Worm (Caenorhabditis elegans) whole organism, L3 larva: ENCODE results near the gene dnj-26.

Experiments used
- daf-12 ChIP-seq: fragments of 150-350 bp; optimal IDR thresholded peaks from 2 replicates; lab custom pipeline; 2014; ENCODE audit warnings: missing biosample characterization, missing genetic modification reagents, missing genetic modification characterization
- skn-1 ChIP-seq: fragments of 150-350 bp; optimal IDR thresholded peaks from 2 replicates; lab custom pipeline; 2014; ENCODE audit warnings: missing biosample characterization, missing genetic modification characterization
- ztf-11 ChIP-seq: fragments of 150-350 bp; optimal IDR thresholded peaks from 2 replicates; lab custom pipeline; 2014; ENCODE audit warnings: missing biosample characterization, missing genetic modification characterization

ce11 chrIV:12252579-12252978 lies at the start of gene dnj-26:
- TF ChIP-seq skn-1 (tag; lab: Kevin White, UChicago) (no peak), ztf-11 (no peak), daf-12 (tag; lab: Kevin White, UChicago) (no peak)
